Fruit fly (Drosophila melanogaster) ovary, adult (tissue): ENCODE data around the gene Nasp.

Source experiments
- CG17801 ChIP-seq: fragments of 200-800 bp; optimal IDR thresholded peaks from 2 replicates; lab custom pipeline; 2019; ENCODE audit warnings: missing biosample characterization, mild to moderate bottlenecking, missing genetic modification characterization, moderate library complexity; ENCODE audit not compliant: partially characterized antibody

The Nasp gene

dm6 chr3R:8722962-8723548 is 24.5 kb upstream of the Nasp start, which contains the start of gene nom:
nom (plus strand) TSS chr3R:8723174.
- TF ChIP-seq CG17801 (GFP tag; lab: Kevin White, UChicago) = no peak

dm6 chr3R:8725179-8725578 is 22.4 kb upstream of the Nasp start, which contains the start of gene ouib:
ouib (plus strand) TSS chr3R:8725479.
- no peak for TF ChIP-seq CG17801 (GFP tag; lab: Kevin White, UChicago)

dm6 chr3R:8726632-8727031 is 21.0 kb upstream of the Nasp start, which contains the start of gene CG8159:
CG8159 (plus strand) TSS chr3R:8726854.
- no peak for TF ChIP-seq CG17801 (GFP tag; lab: Kevin White, UChicago)

dm6 chr3R:8729542-8729941 is 18.1 kb upstream of the Nasp start, which contains the start of gene ranshi:
ranshi (minus strand) TSS chr3R:8729693.
- TF ChIP-seq CG17801 (GFP tag; lab: Kevin White, UChicago) = no peak

- peak; percentile 83 for TF ChIP-seq CG17801 (GFP tag; lab: Kevin White, UChicago)
Measured at dm6 chr3R:8731597-8732263, 15.9 kb upstream of the Nasp start, which contains the start of the genes M1BP and CG8202. M1BP (minus strand) TSS chr3R:8731698. CG8202 (plus strand) TSS chr3R:8732091.

dm6 chr3R:8739161-8739783 is 8.3 kb upstream of the Nasp start:
- no peak for TF ChIP-seq CG17801 (GFP tag; lab: Kevin White, UChicago)

dm6 chr3R:8740118-8740517 is 7.5 kb upstream of the Nasp start:
- TF ChIP-seq CG17801 (GFP tag; lab: Kevin White, UChicago) = no peak

dm6 chr3R:8741248-8741647 is 6.3 kb upstream of the Nasp start:
- TF ChIP-seq CG17801 (GFP tag; lab: Kevin White, UChicago) = no peak

dm6 chr3R:8741941-8742340 is 5.7 kb upstream of the Nasp start:
- TF ChIP-seq CG17801 (GFP tag; lab: Kevin White, UChicago) = no peak

dm6 chr3R:8742661-8743060 is 4.9 kb upstream of the Nasp start:
- no peak for TF ChIP-seq CG17801 (GFP tag; lab: Kevin White, UChicago)

dm6 chr3R:8744198-8744597 is 3.4 kb upstream of the Nasp start:
- peak; percentile 38 for TF ChIP-seq CG17801 (GFP tag; lab: Kevin White, UChicago)

- peak; percentile 78 for TF ChIP-seq CG17801 (GFP tag; lab: Kevin White, UChicago)
Measured at dm6 chr3R:8746354-8746753, 1.2 kb upstream of the Nasp start.

- peak; percentile 91 for TF ChIP-seq CG17801 (GFP tag; lab: Kevin White, UChicago)
Measured at dm6 chr3R:8747871-8748775, 525 bp downstream of the Nasp start.

- TF ChIP-seq CG17801 (GFP tag; lab: Kevin White, UChicago) = no peak
Measured at dm6 chr3R:8748776-8749126, 1.2 kb downstream of the Nasp start.

- TF ChIP-seq CG17801 (GFP tag; lab: Kevin White, UChicago) = no peak
Measured at dm6 chr3R:8767998-8768397, 20.4 kb downstream of the Nasp start, which contains the start of the genes CG34135 and CG11768. CG34135 (minus strand) TSS chr3R:8768191. CG11768 (minus strand) TSS chr3R:8768200.
